Worm (Caenorhabditis elegans) whole organism, late embryonic: ENCODE data around the gene gst-9.

Experiments used
- F13H6.1 ChIP-seq: sonication (generic microtip); optimal IDR thresholded peaks from 2 replicates; lab custom pipeline; 2016; ENCODE audit warnings: missing genetic modification characterization, missing compliant biosample characterization
- K02D7.2 ChIP-seq: sonication (generic microtip); optimal IDR thresholded peaks from 2 replicates; lab custom pipeline; 2017; ENCODE audit warnings: mild to moderate bottlenecking, missing genetic modification characterization, missing compliant biosample characterization
- K09A11.1 ChIP-seq: sonication (generic microtip); optimal IDR thresholded peaks from 2 replicates; lab custom pipeline; 2017; ENCODE audit warnings: antibody characterized with exemption, mild to moderate bottlenecking, missing genetic modification characterization, missing compliant biosample characterization; ENCODE audit not compliant: insufficient read depth
- Y22D7AL.16 ChIP-seq: sonication (generic microtip); optimal IDR thresholded peaks from 2 replicates; lab custom pipeline; 2016; ENCODE audit warnings: missing genetic modification characterization, missing compliant biosample characterization
- ahr-1 ChIP-seq: sonication (generic microtip); optimal IDR thresholded peaks from 2 replicates; lab custom pipeline; 2016; ENCODE audit warnings: missing genetic modification characterization, missing compliant biosample characterization
- ama-1 ChIP-seq: fragments of 150-350 bp; optimal IDR thresholded peaks from 2 replicates; lab custom pipeline; 2014
- ceh-18 ChIP-seq: sonication (generic microtip); optimal IDR thresholded peaks from 2 replicates; lab custom pipeline; 2016; ENCODE audit warnings: missing genetic modification characterization, missing compliant biosample characterization
- ceh-19 ChIP-seq: fragments of 200-800 bp; sonication (Bioruptor generic); optimal IDR thresholded peaks from 2 replicates; lab custom pipeline; 2018; ENCODE audit warnings: mild to moderate bottlenecking, missing genetic modification characterization, missing compliant biosample characterization
- ceh-22 ChIP-seq: sonication (generic microtip); optimal IDR thresholded peaks from 2 replicates; lab custom pipeline; 2017; ENCODE audit warnings: missing biosample characterization, missing genetic modification characterization
- ceh-31 ChIP-seq: sonication (generic microtip); optimal IDR thresholded peaks from 2 replicates; lab custom pipeline; 2016; ENCODE audit warnings: missing genetic modification characterization, missing compliant biosample characterization
- ceh-34 ChIP-seq: sonication (generic microtip); optimal IDR thresholded peaks from 2 replicates; lab custom pipeline; 2016; ENCODE audit warnings: mild to moderate bottlenecking, missing genetic modification characterization, missing compliant biosample characterization
- ceh-45 ChIP-seq: fragments of 200-800 bp; sonication (Bioruptor generic); IDR thresholded peaks from 2 replicates; pipeline ENCODE4 v1.3.6; 2022; ENCODE audit warnings: missing genetic modification reagents, missing genetic modification characterization, missing compliant biosample characterization
- dmd-4 ChIP-seq: sonication (generic microtip); optimal IDR thresholded peaks from 2 replicates; lab custom pipeline; 2016; ENCODE audit warnings: borderline replicate concordance, missing genetic modification characterization, missing compliant biosample characterization
- dve-1 ChIP-seq: sonication (generic microtip); optimal IDR thresholded peaks from 2 replicates; lab custom pipeline; 2017; ENCODE audit warnings: antibody characterized with exemption, mild to moderate bottlenecking, missing genetic modification characterization, missing compliant biosample characterization
- elt-2 ChIP-seq: sonication (generic microtip); optimal IDR thresholded peaks from 2 replicates; lab custom pipeline; 2016; ENCODE audit warnings: missing genetic modification reagents, missing genetic modification characterization, missing compliant biosample characterization
- ets-4 ChIP-seq: sonication (generic microtip); optimal IDR thresholded peaks from 2 replicates; lab custom pipeline; 2016; ENCODE audit warnings: missing genetic modification characterization, missing compliant biosample characterization
- fkh-10 ChIP-seq: fragments of 150-350 bp; optimal IDR thresholded peaks from 2 replicates; lab custom pipeline; 2014; ENCODE audit warnings: missing biosample characterization, missing genetic modification reagents, missing genetic modification characterization
- gmeb-2 ChIP-seq: sonication (generic microtip); optimal IDR thresholded peaks from 2 replicates; lab custom pipeline; 2016; ENCODE audit warnings: missing genetic modification characterization, inconsistent platforms, missing compliant biosample characterization
- hlh-15 ChIP-seq: sonication (generic microtip); optimal IDR thresholded peaks from 2 replicates; lab custom pipeline; 2016; ENCODE audit warnings: missing genetic modification characterization, missing compliant biosample characterization
- hlh-30 ChIP-seq: sonication (generic microtip); optimal IDR thresholded peaks from 2 replicates; lab custom pipeline; 2017; ENCODE audit warnings: antibody characterized with exemption, missing genetic modification characterization, missing compliant biosample characterization; ENCODE audit not compliant: insufficient read depth
- hlh-6 ChIP-seq: sonication (generic microtip); optimal IDR thresholded peaks from 2 replicates; lab custom pipeline; 2016; ENCODE audit warnings: missing genotype, missing genetic modification characterization, missing compliant biosample characterization
- hlh-8 ChIP-seq: sonication (generic microtip); optimal IDR thresholded peaks from 2 replicates; lab custom pipeline; 2016; ENCODE audit warnings: missing genotype, missing genetic modification characterization, missing compliant biosample characterization
- lim-6 ChIP-seq: sonication (generic microtip); optimal IDR thresholded peaks from 2 replicates; lab custom pipeline; 2016; ENCODE audit warnings: missing genetic modification characterization, missing compliant biosample characterization
- nfya-1 ChIP-seq: sonication (generic microtip); optimal IDR thresholded peaks from 2 replicates; lab custom pipeline; 2017; ENCODE audit warnings: missing genetic modification characterization, mild to moderate bottlenecking, missing compliant biosample characterization, antibody characterized with exemption, moderate library complexity
- nhr-11 ChIP-seq: fragments of 150-350 bp; optimal IDR thresholded peaks from 2 replicates; lab custom pipeline; 2014; ENCODE audit warnings: missing biosample characterization, missing genetic modification characterization
- nhr-232 ChIP-seq: sonication (generic microtip); optimal IDR thresholded peaks from 2 replicates; lab custom pipeline; 2016; ENCODE audit warnings: missing genetic modification characterization, missing compliant biosample characterization
- pag-3 ChIP-seq: sonication (generic microtip); optimal IDR thresholded peaks from 2 replicates; lab custom pipeline; 2016; ENCODE audit warnings: missing compliant biosample characterization, missing genetic modification characterization, borderline replicate concordance
- pax-1 ChIP-seq: fragments of 150-350 bp; optimal IDR thresholded peaks from 2 replicates; lab custom pipeline; 2014; ENCODE audit warnings: missing biosample characterization, missing genetic modification characterization
- pha-4 ChIP-seq: fragments of 150-350 bp; optimal IDR thresholded peaks from 2 replicates; lab custom pipeline; 2018; ENCODE audit warnings: missing biosample characterization, missing genetic modification reagents, missing genetic modification characterization
- ref-2 ChIP-seq: sonication (generic microtip); optimal IDR thresholded peaks from 2 replicates; lab custom pipeline; 2016; ENCODE audit warnings: missing genetic modification characterization, missing compliant biosample characterization
- rnt-1 ChIP-seq: sonication (generic microtip); optimal IDR thresholded peaks from 2 replicates; lab custom pipeline; 2016; ENCODE audit warnings: missing genetic modification characterization, missing compliant biosample characterization
- sox-2 ChIP-seq: fragments of 200-800 bp; sonication (Bioruptor generic); IDR thresholded peaks from 2 replicates; pipeline ENCODE4 v1.3.6; 2022; ENCODE audit warnings: missing genetic modification reagents, missing genetic modification characterization, missing compliant biosample characterization
- syd-9 ChIP-seq: sonication (generic microtip); optimal IDR thresholded peaks from 2 replicates; lab custom pipeline; 2016; ENCODE audit warnings: mild to moderate bottlenecking, missing genetic modification characterization, moderate library complexity, missing compliant biosample characterization
- tbx-2 ChIP-seq: sonication (generic microtip); optimal IDR thresholded peaks from 2 replicates; lab custom pipeline; 2016; ENCODE audit warnings: missing genetic modification characterization, missing compliant biosample characterization
- tbx-7 ChIP-seq: sonication (generic microtip); optimal IDR thresholded peaks from 2 replicates; lab custom pipeline; 2016; ENCODE audit warnings: missing genotype, missing genetic modification characterization, missing compliant biosample characterization
- zip-5 ChIP-seq: sonication (generic microtip); optimal IDR thresholded peaks from 2 replicates; lab custom pipeline; 2016; ENCODE audit warnings: missing genetic modification characterization, missing compliant biosample characterization

The gst-9 gene

DNA sequence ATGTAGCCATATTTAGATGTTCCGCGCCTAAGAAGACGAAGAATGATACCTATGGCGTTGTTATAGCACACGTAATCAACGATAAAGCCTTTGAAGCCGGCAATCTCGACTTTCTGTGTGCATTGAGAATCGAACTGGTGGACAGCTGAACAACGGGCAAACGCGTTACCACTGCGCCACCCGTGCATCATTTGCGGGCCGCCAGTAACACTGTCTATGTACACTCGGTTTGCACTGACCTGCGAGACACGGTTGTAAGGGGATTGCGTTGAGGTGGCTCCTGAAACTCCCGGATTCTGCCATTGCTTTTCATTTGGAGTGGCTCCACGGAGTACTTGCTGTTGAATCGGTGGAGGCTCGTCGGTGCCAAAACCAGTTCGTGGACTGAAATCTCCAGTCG lies 51.0 kb downstream of the gst-9 start (continued):
- TF ChIP-seq ceh-31 (tag; lab: Kevin White, UChicago) (peak; percentile 39), gmeb-2 (tag; lab: Kevin White, UChicago) (peak; percentile 59), pag-3 (no peak), elt-2 (tag; lab: Kevin White, UChicago) (peak; percentile 87), F13H6.1 (tag; lab: Kevin White, UChicago) (peak; percentile 49), fkh-10 (GFP tag; lab: Kevin White, UChicago) (no peak), hlh-15 (no peak), rnt-1 (tag; lab: Kevin White, UChicago) (peak; percentile 12), tbx-2 (tag; lab: Kevin White, UChicago) (peak; percentile 81), ceh-22 (tag; lab: Kevin White, UChicago) (peak; percentile 36), dve-1 (tag; lab: Kevin White, UChicago) (peak; percentile 49), pax-1 (tag; lab: Kevin White, UChicago) (no peak), ama-1 (lab: Kevin White, UChicago) (peak; percentile 23), ref-2 (tag; lab: Kevin White, UChicago) (peak; percentile 73), tbx-7 (tag; lab: Kevin White, UChicago) (no peak), nhr-232 (tag; lab: Kevin White, UChicago) (peak; percentile 56), hlh-6 (tag; lab: Kevin White, UChicago) (peak; percentile 90), K02D7.2 (peak; percentile 23), ceh-34 (tag; lab: Kevin White, UChicago) (peak; percentile 49), K09A11.1 (tag; lab: Kevin White, UChicago) (peak; percentile 60), dmd-4 (no peak), hlh-30 (tag; lab: Kevin White, UChicago) (peak; percentile 6), Y22D7AL.16 (tag; lab: Kevin White, UChicago) (peak; percentile 67), nhr-11 (no peak), ceh-19 (GFP tag; lab: Kevin White, UChicago) (peak; percentile 72), syd-9 (peak; percentile 49), ahr-1 (tag; lab: Kevin White, UChicago) (no peak), ceh-45 (GFP tag; lab: Robert Waterston, UW) (no peak), ceh-18 (tag; lab: Kevin White, UChicago) (peak; percentile 64), sox-2 (GFP tag; lab: Robert Waterston, UW) (peak; percentile 63), hlh-8 (tag; lab: Kevin White, UChicago) (no peak), lim-6 (tag; lab: Kevin White, UChicago) (no peak), pha-4 (tag; lab: Kevin White, UChicago) (no peak)
- TF ChIP-seq, all 69 proteins: peak for 44

DNA sequence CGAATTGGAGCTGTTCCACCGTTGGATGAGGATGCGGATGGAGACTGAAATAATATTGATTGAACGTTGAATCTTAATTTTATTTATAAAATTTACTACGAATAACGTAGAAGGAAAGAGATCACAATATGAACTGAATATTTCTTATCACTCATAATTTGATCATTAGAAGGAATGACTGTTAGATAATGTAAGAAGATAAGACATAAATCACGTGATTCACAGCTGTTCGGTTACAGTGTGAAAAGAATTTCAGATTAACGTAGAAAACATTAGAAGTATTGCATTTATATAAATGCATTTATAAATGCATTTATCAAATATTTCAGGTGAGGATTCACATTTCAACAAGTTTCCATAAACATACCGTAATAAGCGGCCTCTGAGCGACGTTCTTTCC lies 51.4 kb downstream of the gst-9 start:
- TF ChIP-seq elt-2 (tag; lab: Kevin White, UChicago) (peak; percentile 70), pag-3 (no peak), F13H6.1 (tag; lab: Kevin White, UChicago) (no peak), zip-5 (no peak), nfya-1 (no peak), ets-4 (tag; lab: Kevin White, UChicago) (no peak), hlh-30 (tag; lab: Kevin White, UChicago) (peak; percentile 16)
